Worm (Caenorhabditis elegans): ENCODE results near the gene ZC250.5.

DNA sequence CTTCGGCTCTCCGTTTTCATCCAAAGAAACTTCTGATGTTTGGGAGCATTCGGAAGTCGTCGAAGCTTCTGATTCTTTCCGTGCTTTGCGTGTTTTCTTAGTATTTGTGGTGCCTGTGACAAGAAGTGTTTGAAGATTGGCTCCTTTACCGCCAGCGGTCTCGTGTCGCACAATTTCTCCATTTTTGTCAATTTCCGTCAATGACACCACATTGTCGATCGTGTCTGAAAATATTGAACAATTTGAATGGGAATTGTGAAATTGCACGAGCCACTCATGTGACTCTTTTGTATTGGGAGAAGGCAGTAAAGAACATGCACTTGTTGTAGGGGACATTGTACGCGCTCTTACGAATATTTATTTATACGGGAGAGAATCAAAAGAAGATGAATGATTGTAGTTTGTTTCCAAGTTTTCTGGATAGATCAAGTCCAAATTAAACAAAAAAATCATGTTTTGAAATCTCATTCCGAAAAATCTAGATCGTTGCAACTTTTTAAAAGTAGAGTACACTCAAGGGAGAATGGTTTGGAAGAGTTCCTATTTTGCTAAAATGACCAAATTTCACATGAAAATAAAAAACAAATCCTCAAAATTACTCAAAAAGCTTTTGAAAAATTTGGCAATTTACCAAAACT, 37.1 kb downstream of the ZC250.5 start:
- TF ChIP-seq pha-4 (tag; optimal IDR thresholded peaks at IDR 0.05), result no peak
- TF ChIP-seq nhr-11 (tag; optimal IDR thresholded peaks at IDR 0.05), result no peak
- TF ChIP-seq ceh-34 (tag; optimal IDR thresholded peaks at IDR 0.05), result no peak

Measured in whole organism, late embryonic.